Worm (Caenorhabditis elegans) whole organism, midembryonic: ENCODE results near the gene F47B10.4.

Experiments used
- T22C8.4 ChIP-seq: fragments of 200-800 bp; sonication (Bioruptor generic); IDR thresholded peaks from 2 replicates; pipeline ENCODE4 v1.3.6; 2022; ENCODE audit warnings: missing genetic modification characterization, missing compliant biosample characterization
- cog-1 ChIP-seq: sonication (generic microtip); optimal IDR thresholded peaks from 2 replicates; lab custom pipeline; 2016; ENCODE audit warnings: missing genetic modification characterization, missing compliant biosample characterization
- flt-1 ChIP-seq: fragments of 200-800 bp; sonication (Bioruptor generic); IDR thresholded peaks from 2 replicates; pipeline ENCODE4 v1.3.6; 2022; ENCODE audit warnings: missing genetic modification characterization, missing compliant biosample characterization
- klf-2 ChIP-seq: fragments of 200-800 bp; sonication (Bioruptor generic); conservative IDR thresholded peaks from 2 replicates; pipeline ENCODE4 v1.3.6; 2022; ENCODE audit warnings: missing genetic modification reagents, missing genetic modification characterization, missing compliant biosample characterization
- med-1 ChIP-seq: sonication (generic microtip); optimal IDR thresholded peaks from 2 replicates; lab custom pipeline; 2017; ENCODE audit warnings: missing genetic modification characterization, mild to moderate bottlenecking, missing compliant biosample characterization, antibody characterized with exemption, missing genetic modification reagents; ENCODE audit not compliant: insufficient read depth
- ref-1 ChIP-seq: fragments of 200-800 bp; sonication (Bioruptor generic); conservative IDR thresholded peaks from 2 replicates; pipeline ENCODE4 v1.3.6; 2022; ENCODE audit warnings: missing genetic modification reagents, missing genetic modification characterization, missing compliant biosample characterization
- tab-1 ChIP-seq: fragments of 200-800 bp; sonication (Bioruptor generic); IDR thresholded peaks from 2 replicates; pipeline ENCODE4 v1.3.6; 2022; ENCODE audit warnings: missing genetic modification characterization, missing compliant biosample characterization
- ztf-23 ChIP-seq: fragments of 200-800 bp; sonication (Bioruptor generic); IDR thresholded peaks from 2 replicates; pipeline ENCODE4 v1.3.6; 2022; ENCODE audit warnings: missing genetic modification reagents, missing genetic modification characterization, missing compliant biosample characterization
- ztf-29 ChIP-seq: fragments of 200-800 bp; sonication (Bioruptor generic); IDR thresholded peaks from 2 replicates; pipeline ENCODE4 v1.3.6; 2022; ENCODE audit warnings: missing genetic modification reagents, missing genetic modification characterization, missing compliant biosample characterization

The F47B10.4 gene

DNA sequence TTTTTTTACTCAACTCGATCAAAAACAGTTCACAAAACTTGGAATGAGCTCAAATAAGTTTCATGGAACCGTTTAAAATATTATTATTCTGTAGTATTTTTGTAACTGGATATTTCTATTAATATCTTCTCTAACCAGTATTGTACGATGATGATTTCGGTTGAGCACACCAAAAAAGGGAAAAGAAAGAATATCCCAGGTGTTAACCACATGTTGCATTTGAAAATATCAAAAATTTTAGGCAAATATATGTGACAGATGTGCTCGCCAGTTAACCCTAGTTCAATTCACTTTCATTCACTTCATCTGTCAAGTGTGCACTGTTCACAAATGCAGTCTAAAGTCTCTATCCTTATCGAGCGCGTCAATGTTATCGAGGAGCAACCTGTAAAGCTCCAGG is at the start of gene F47B10.4:
Gene F47B10.4, plus strand, starts transcription at position 301 of the 400 bp plus-strand sequence.
- no peak for TF ChIP-seq ztf-23 (GFP tag; lab: Robert Waterston, UW)
- TF ChIP-seq med-1 (GFP tag; lab: Kevin White, UChicago): no peak
- TF ChIP-seq tab-1 (GFP tag; lab: Robert Waterston, UW): no peak
- TF ChIP-seq flt-1 (GFP tag; lab: Robert Waterston, UW): no peak
- TF ChIP-seq cog-1 (tag; lab: Kevin White, UChicago): no peak
- TF ChIP-seq ztf-29: no peak
- no peak for TF ChIP-seq klf-2 (GFP tag; lab: Robert Waterston, UW)
- no peak for TF ChIP-seq ref-1 (GFP tag; lab: Robert Waterston, UW)
- no peak for TF ChIP-seq T22C8.4

DNA sequence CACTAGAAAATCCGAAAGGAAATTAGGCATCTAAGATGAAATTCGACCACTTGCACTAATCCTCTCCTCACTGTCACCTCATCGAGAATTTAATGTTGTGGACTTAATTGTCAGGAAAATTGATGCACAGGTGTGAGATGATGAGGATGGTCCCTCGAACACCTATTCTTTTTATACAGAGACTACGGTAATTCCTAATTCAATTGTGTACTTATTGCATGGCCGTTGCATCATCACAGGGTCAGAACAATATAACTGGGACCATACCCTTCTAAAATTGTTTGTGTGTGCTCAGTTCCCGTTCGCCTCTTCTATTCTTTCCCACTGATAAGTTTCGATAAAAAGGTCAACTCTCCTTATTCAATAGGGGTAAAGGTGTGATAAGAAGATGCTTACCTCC is 46.9 kb upstream of the F47B10.4 start:
- TF ChIP-seq ref-1 (GFP tag; lab: Robert Waterston, UW): no peak
- TF ChIP-seq med-1 (GFP tag; lab: Kevin White, UChicago): no peak
- TF ChIP-seq ztf-23 (GFP tag; lab: Robert Waterston, UW): no peak
- no peak for TF ChIP-seq ztf-29
- no peak for TF ChIP-seq klf-2 (GFP tag; lab: Robert Waterston, UW)

DNA sequence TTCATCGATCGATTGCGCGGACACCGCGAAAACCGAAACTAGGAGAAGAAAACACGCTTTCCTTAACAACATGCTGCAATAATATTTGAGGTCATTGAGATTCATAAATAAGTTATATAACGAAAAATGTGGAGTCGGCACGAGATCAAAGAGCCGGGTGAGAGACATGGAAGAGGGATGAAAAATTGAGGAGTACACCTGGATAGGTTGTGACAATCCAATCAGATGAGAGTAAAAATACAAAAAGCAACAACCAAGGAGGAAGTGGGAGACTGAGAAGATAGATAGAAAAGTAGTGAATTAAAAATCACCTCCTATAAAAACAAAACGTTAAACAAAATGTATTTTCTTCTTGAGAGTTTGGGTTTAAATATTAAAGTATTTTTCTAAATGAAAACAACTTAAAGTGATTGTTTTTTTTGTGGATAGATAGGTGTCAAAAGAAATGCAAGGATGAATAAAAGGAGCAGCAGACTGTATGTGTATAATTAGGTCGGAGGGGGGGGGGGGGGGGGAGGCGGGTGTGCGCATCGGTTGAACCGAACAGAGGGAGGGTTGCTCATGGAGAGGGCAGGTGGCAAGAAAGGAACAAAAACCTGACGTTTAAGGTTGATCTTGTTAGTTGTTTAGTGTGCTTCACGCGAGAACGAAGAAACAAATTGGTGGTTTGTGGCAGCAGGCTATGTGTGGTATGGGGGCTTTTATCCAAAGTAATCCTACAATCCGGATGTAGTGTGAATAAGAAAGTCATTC is 46.3 kb upstream of the F47B10.4 start, which contains the start of gene C05A9.2:
Gene C05A9.2, minus strand, starts transcription at position 73 of the 753 bp plus-strand sequence.
- TF ChIP-seq tab-1 (GFP tag; lab: Robert Waterston, UW) (no peak), cog-1 (tag; lab: Kevin White, UChicago) (no peak), ztf-23 (GFP tag; lab: Robert Waterston, UW) (0 out of 2 replicates have a peak, but pooled peaks have one; percentile 18), ref-1 (GFP tag; lab: Robert Waterston, UW) (no peak), klf-2 (GFP tag; lab: Robert Waterston, UW) (no peak), flt-1 (GFP tag; lab: Robert Waterston, UW) (no peak)

DNA sequence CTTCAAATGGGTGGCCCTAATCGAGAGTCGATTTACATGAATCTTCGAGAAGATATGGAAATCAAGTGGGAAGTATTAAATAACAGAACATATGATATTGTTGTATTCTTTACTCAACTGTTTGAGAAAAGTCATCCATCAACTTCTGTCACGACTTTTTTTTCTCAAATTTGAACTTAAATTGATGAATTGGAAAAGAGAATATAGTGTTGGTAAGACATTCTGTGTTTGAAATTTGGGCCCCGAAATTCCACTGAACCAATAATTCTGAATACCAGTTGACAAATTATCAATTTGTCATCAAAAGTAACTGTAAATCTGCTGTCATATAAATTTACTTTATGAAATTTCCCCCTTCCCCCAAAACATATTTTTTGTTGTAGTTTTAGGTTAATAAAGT is 44.2 kb upstream of the F47B10.4 start:
- TF ChIP-seq ref-1 (GFP tag; lab: Robert Waterston, UW) (no peak), med-1 (GFP tag; lab: Kevin White, UChicago) (no peak), ztf-29 (no peak), tab-1 (GFP tag; lab: Robert Waterston, UW) (no peak), cog-1 (tag; lab: Kevin White, UChicago) (no peak)

DNA sequence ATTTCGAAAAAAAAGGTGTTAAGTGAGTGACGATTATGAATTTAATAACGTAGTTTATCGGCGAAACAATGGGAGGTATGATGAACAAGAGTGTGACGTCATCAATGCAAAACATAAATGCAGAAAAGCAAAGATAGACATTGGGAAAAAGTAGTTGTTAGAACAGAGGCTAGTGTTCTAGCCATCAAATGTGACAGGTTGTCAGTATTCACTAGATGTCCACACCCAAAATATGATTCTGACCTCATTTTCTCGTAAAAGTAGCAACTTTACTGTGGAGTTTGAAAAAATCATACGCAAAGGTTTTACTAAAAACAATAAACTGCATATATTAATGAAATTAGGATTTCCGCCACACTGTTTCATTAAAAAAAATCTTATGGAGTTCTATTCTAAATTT is 39.9 kb upstream of the F47B10.4 start:
- TF ChIP-seq flt-1 (GFP tag; lab: Robert Waterston, UW): no peak
- no peak for TF ChIP-seq med-1 (GFP tag; lab: Kevin White, UChicago)
- no peak for TF ChIP-seq ref-1 (GFP tag; lab: Robert Waterston, UW)
- TF ChIP-seq klf-2 (GFP tag; lab: Robert Waterston, UW): no peak
- no peak for TF ChIP-seq ztf-29
- TF ChIP-seq tab-1 (GFP tag; lab: Robert Waterston, UW): no peak
- no peak for TF ChIP-seq cog-1 (tag; lab: Kevin White, UChicago)
- TF ChIP-seq ztf-23 (GFP tag; lab: Robert Waterston, UW): no peak
- TF ChIP-seq T22C8.4: no peak

DNA sequence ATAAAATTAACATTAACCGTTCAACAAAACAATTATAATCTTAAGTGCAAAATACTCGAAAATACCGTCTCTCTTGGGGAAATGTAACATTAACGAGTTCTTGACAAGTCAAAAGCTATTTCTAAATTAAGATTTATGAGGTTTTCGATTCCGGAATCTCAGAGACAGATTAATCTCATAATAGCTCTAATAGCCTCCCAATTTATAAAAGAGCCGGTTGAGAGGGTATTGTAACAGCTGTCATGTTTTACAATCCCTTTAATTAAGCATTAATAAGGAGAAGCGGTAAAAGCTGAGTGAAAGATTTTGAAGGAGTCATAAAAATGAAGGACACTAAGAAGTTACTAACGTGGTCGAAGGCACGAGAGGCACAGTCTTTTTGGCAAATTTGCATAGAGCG is 39.3 kb upstream of the F47B10.4 start:
- TF ChIP-seq ref-1 (GFP tag; lab: Robert Waterston, UW) (no peak), ztf-29 (no peak)

DNA sequence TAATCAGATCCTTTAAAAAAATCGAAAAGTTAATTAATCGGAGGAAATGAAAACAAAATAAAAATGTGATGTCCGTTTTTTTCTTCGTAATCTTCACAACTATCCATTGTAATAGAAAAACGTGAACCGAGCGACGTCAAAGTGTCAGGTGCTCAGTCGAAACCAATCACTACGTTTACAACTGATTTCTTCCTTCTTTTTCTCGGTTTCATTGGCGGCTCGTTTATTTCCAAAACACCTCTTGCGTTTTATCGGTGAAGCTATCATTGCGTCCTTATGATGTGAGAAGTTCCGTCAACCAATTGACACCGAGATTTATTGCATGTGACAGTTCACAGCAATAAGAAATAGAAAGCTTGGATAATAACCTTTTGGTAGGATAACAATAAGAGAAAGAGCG is 37.8 kb upstream of the F47B10.4 start:
- no peak for TF ChIP-seq ref-1 (GFP tag; lab: Robert Waterston, UW)
- no peak for TF ChIP-seq klf-2 (GFP tag; lab: Robert Waterston, UW)
- no peak for TF ChIP-seq tab-1 (GFP tag; lab: Robert Waterston, UW)
- no peak for TF ChIP-seq med-1 (GFP tag; lab: Kevin White, UChicago)
- TF ChIP-seq ztf-29: no peak
- TF ChIP-seq flt-1 (GFP tag; lab: Robert Waterston, UW): no peak

DNA sequence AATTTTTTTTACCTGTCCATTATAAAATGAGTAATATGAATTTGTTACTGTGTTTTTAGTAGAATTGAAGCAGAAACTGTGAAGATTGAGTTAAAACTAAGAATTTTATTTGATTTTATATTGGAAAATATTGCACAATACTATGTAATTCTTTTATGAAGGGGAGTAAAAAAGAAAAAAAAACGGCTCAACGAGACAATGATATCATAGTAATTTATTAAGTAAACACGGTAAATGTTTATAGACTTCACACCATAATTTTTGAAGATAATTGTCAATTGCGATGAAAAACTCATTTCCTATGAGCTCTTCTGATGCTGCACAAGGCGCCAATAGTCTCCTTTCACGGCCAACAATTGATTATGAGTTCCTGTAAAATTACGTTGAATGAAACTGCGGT is 31.9 kb upstream of the F47B10.4 start, which contains the start of gene pgp-5:
Gene pgp-5, minus strand, starts transcription at position 87 of the 400 bp plus-strand sequence.
- no peak for TF ChIP-seq med-1 (GFP tag; lab: Kevin White, UChicago)
- no peak for TF ChIP-seq ref-1 (GFP tag; lab: Robert Waterston, UW)
- no peak for TF ChIP-seq ztf-29
- no peak for TF ChIP-seq tab-1 (GFP tag; lab: Robert Waterston, UW)
- no peak for TF ChIP-seq ztf-23 (GFP tag; lab: Robert Waterston, UW)
- TF ChIP-seq flt-1 (GFP tag; lab: Robert Waterston, UW): no peak
- no peak for TF ChIP-seq cog-1 (tag; lab: Kevin White, UChicago)
- no peak for TF ChIP-seq T22C8.4
- no peak for TF ChIP-seq klf-2 (GFP tag; lab: Robert Waterston, UW)

DNA sequence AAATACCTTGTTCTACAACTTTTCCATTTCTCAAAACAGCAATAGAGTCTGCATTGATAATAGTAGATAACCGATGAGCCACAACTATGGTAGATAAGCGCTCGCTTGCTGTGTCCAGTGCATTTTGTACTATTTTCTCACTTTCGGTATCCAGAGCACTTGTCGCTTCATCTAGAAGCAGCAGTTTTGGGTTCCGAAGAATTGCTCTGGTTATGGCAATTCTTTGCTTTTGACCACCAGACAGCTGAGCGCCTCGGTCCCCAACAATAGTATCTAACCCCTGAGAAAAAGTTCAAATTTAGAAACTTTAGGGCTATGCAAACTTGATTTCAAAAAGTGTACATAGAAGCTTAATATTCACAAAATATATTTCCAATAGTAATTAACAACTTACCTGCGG is 31.4 kb upstream of the F47B10.4 start:
- TF ChIP-seq tab-1 (GFP tag; lab: Robert Waterston, UW) (no peak), flt-1 (GFP tag; lab: Robert Waterston, UW) (no peak), T22C8.4 (no peak), klf-2 (GFP tag; lab: Robert Waterston, UW) (no peak), ref-1 (GFP tag; lab: Robert Waterston, UW) (no peak), ztf-29 (no peak), cog-1 (tag; lab: Kevin White, UChicago) (no peak), ztf-23 (GFP tag; lab: Robert Waterston, UW) (no peak), med-1 (GFP tag; lab: Kevin White, UChicago) (no peak)

DNA sequence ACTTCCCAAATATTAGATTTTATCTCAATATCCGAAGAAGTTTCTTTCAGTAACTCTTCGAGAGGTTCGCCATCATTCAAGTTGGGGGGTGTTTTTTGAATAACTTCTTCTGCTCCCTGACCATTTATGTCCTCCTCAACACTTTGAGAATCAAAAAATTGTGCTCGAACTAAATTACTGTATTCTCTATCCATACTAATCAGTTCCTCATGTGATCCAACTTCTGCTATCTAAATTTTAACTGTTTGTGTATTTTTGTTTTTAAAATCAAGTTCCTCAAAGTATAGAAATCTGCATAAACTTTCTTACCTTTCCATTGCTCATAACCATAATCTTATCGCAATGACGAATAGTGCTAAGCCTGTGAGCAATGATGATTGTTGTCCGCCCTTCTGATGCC is 29.4 kb upstream of the F47B10.4 start:
- TF ChIP-seq ztf-29 (no peak), cog-1 (tag; lab: Kevin White, UChicago) (no peak), T22C8.4 (no peak), ztf-23 (GFP tag; lab: Robert Waterston, UW) (no peak), klf-2 (GFP tag; lab: Robert Waterston, UW) (no peak), tab-1 (GFP tag; lab: Robert Waterston, UW) (no peak), ref-1 (GFP tag; lab: Robert Waterston, UW) (no peak), med-1 (GFP tag; lab: Kevin White, UChicago) (no peak), flt-1 (GFP tag; lab: Robert Waterston, UW) (no peak)
